Worm (Caenorhabditis elegans) whole organism, L1 larva: ENCODE data around the gene phf-32.
A peak's percentile ranks its signal among the peaks of the same experiment; 100 is the strongest.

ENCODE experiments used
- egl-27 ChIP-seq, 2 experiments: fragments of 150-350 bp in 1 of 2; sonication (generic microtip); optimal IDR thresholded peaks; 3 replicates each; lab custom pipeline; 2017 to 2018; ENCODE audit warnings: missing biosample characterization in 2 of 2, missing genetic modification characterization in 2 of 2, missing genetic modification reagents in 2 of 2
- jun-1 ChIP-seq: fragments of 150-350 bp; optimal IDR thresholded peaks from 2 replicates; lab custom pipeline; 2014; ENCODE audit warnings: missing biosample characterization, missing genetic modification reagents, missing genetic modification characterization
- mef-2 ChIP-seq: fragments of 150-350 bp; optimal IDR thresholded peaks from 2 replicates; lab custom pipeline; 2014; ENCODE audit warnings: missing biosample characterization, missing genetic modification characterization
- nhr-76 ChIP-seq: sonication (generic microtip); optimal IDR thresholded peaks from 2 replicates; lab custom pipeline; 2017; ENCODE audit warnings: missing biosample characterization, missing genetic modification characterization
- skn-1 ChIP-seq: fragments of 150-350 bp; optimal IDR thresholded peaks from 2 replicates; lab custom pipeline; 2014; ENCODE audit warnings: missing biosample characterization, missing genetic modification characterization
- tbx-2 ChIP-seq: sonication (generic microtip); optimal IDR thresholded peaks from 2 replicates; lab custom pipeline; 2016; ENCODE audit warnings: missing genetic modification characterization, missing compliant biosample characterization
- zag-1 ChIP-seq: fragments of 150-350 bp; optimal IDR thresholded peaks from 2 replicates; lab custom pipeline; 2014; ENCODE audit warnings: missing biosample characterization, missing genetic modification characterization

- TF ChIP-seq egl-27 (tag; optimal IDR thresholded peaks at IDR 0.05; lab: Kevin White, UChicago) = no peak
- no peak for TF ChIP-seq zag-1
- peak; percentile 6 for TF ChIP-seq tbx-2
- no peak for TF ChIP-seq nhr-76 (tag; lab: Kevin White, UChicago)
- TF ChIP-seq skn-1 (tag; lab: Kevin White, UChicago) = no peak
- no peak for TF ChIP-seq mef-2 (tag; lab: Kevin White, UChicago)
- no peak for TF ChIP-seq jun-1 (tag; lab: Kevin White, UChicago)
Observed at ce11 chrX:12347822-12348221, 41.2 kb downstream of the phf-32 start.
